Worm (Caenorhabditis elegans): ENCODE measurements around the gene hpo-30.

- TF ChIP-seq hnd-1 (tag; optimal IDR thresholded peaks at IDR 0.05) (no peak), ama-1 (optimal IDR thresholded peaks at IDR 0.05) (peak; percentile 8), flt-1 (GFP tag; IDR thresholded peaks at IDR 0.05) (no peak), ets-7 (tag; optimal IDR thresholded peaks at IDR 0.05) (no peak), hmbx-1 (tag; optimal IDR thresholded peaks at IDR 0.05) (no peak), ceh-36 (tag; optimal IDR thresholded peaks at IDR 0.05) (no peak), sea-1 (GFP tag; conservative IDR thresholded peaks at IDR 0.05) (no peak)
Measured at ce11 chrV:12352881-12353280, 42.7 kb upstream of the hpo-30 start.
